Fruit fly (Drosophila melanogaster): ENCODE data around the gene Cph.

Cph gene

dm6 chrX:7271376-7272015 lies 134.0 kb downstream of the Cph start (continued):
- TF ChIP-seq CG18599 (GFP tag; optimal IDR thresholded peaks at IDR 0.05) = peak; percentile 54
- TF ChIP-seq fu2 (GFP tag; optimal IDR thresholded peaks at IDR 0.05) = no peak
- peak; percentile 21 for TF ChIP-seq grau (tag; optimal IDR thresholded peaks at IDR 0.05)
- peak; percentile 20 to 96 for TF ChIP-seq Dfd (GFP tag; optimal IDR thresholded peaks at IDR 0.05)
- peak in 1 of 2 experiments; percentile 12 for TF ChIP-seq bsh (GFP tag; optimal IDR thresholded peaks at IDR 0.05)
- TF ChIP-seq H2.0 (GFP tag; IDR thresholded peaks at IDR 0.05) = no peak
- TF ChIP-seq CG17802 (tag; optimal IDR thresholded peaks at IDR 0.05) = no peak
- no peak for TF ChIP-seq CG8290 (GFP tag; optimal IDR thresholded peaks at IDR 0.05)
- TF ChIP-seq CG8290 (tag; optimal IDR thresholded peaks at IDR 0.05) = no peak
- 0 out of 3 replicates have a peak, but pooled peaks have one; percentile 17 for TF ChIP-seq ci (GFP tag; IDR thresholded peaks at IDR 0.05)
- no peak for TF ChIP-seq CG16813 (GFP tag; IDR thresholded peaks at IDR 0.05; ENCODE audit: partially characterized antibody)
- TF ChIP-seq fru (optimal IDR thresholded peaks at IDR 0.05) = no peak
- no peak for TF ChIP-seq disco-r (GFP tag; optimal IDR thresholded peaks at IDR 0.05)
- TF ChIP-seq vvl (GFP tag; IDR thresholded peaks at IDR 0.05) = 0 out of 2 replicates have a peak, but pooled peaks have one; percentile 33
- peak; percentile 59 for TF ChIP-seq Med (GFP tag)
- peak; percentile 64 for TF ChIP-seq sens (GFP tag)
- TF ChIP-seq NfI (GFP tag; optimal IDR thresholded peaks at IDR 0.05) = peak; percentile 9
- TF ChIP-seq wor (GFP tag; IDR thresholded peaks at IDR 0.05) = no peak
- peak; percentile 11 for TF ChIP-seq CG7271 (tag; optimal IDR thresholded peaks at IDR 0.05)
- TF ChIP-seq CG32532 (GFP tag; IDR thresholded peaks at IDR 0.05) = peak; percentile 38; the same call in 1 of the 2 replicates

- TF ChIP-seq grn (GFP tag; optimal IDR thresholded peaks at IDR 0.05) = no peak
- peak; percentile 74 for TF ChIP-seq CG17829 (tag; optimal IDR thresholded peaks at IDR 0.05)
- TF ChIP-seq Eip74EF (GFP tag; optimal IDR thresholded peaks at IDR 0.05) = peak in 1 of 2 experiments; percentile 15
- peak; percentile 33 for TF ChIP-seq CG15011 (GFP tag; optimal IDR thresholded peaks at IDR 0.05)
- no peak for TF ChIP-seq chinmo (GFP tag; IDR thresholded peaks at IDR 0.05; ENCODE audit: partially characterized antibody)
- peak; percentile 78 for TF ChIP-seq phol (tag; optimal IDR thresholded peaks at IDR 0.05)
- no peak for TF ChIP-seq CG6272 (GFP tag; IDR thresholded peaks at IDR 0.05)
- TF ChIP-seq pzg (GFP tag; optimal IDR thresholded peaks at IDR 0.05) = no peak
- no peak for TF ChIP-seq CG9932 (GFP tag; IDR thresholded peaks at IDR 0.05)
- TF ChIP-seq repo (GFP tag; optimal IDR thresholded peaks at IDR 0.05) = peak; percentile 2
- no peak for TF ChIP-seq CG3163 (GFP tag; optimal IDR thresholded peaks at IDR 0.05)
- peak; percentile 80 for TF ChIP-seq Xrp1 (GFP tag; IDR thresholded peaks at IDR 0.05)
- peak; percentile 66 for TF ChIP-seq CG1233 (GFP tag; optimal IDR thresholded peaks at IDR 0.05)
- TF ChIP-seq ham (GFP tag; IDR thresholded peaks at IDR 0.05) = no peak
- TF ChIP-seq pros (GFP tag; optimal IDR thresholded peaks at IDR 0.05) = no peak
- TF ChIP-seq scrt (GFP tag; optimal IDR thresholded peaks at IDR 0.05) = peak; percentile 35
- TF ChIP-seq CG3838 (GFP tag; optimal IDR thresholded peaks at IDR 0.05) = peak; percentile 16
- TF ChIP-seq NfI (GFP tag; optimal IDR thresholded peaks at IDR 0.05) = no peak
- TF ChIP-seq Fer1 (GFP tag; optimal IDR thresholded peaks at IDR 0.05) = peak; percentile 52
- TF ChIP-seq CG7786 (GFP tag; optimal IDR thresholded peaks at IDR 0.05) = peak; percentile 23
- TF ChIP-seq CG13287 (GFP tag; IDR thresholded peaks at IDR 0.05; ENCODE audit: partially characterized antibody) = no peak
- TF ChIP-seq CG15601 (tag; optimal IDR thresholded peaks at IDR 0.05) = peak; percentile 58
- TF ChIP-seq gce (GFP tag; IDR thresholded peaks at IDR 0.05) = no peak
- peak; percentile 42 for TF ChIP-seq CG9817 (tag; optimal IDR thresholded peaks at IDR 0.05)
- TF ChIP-seq CoRest (tag; optimal IDR thresholded peaks at IDR 0.05) = peak; percentile 71
- no peak for TF ChIP-seq CG16813 (GFP tag; IDR thresholded peaks at IDR 0.05; ENCODE audit: partially characterized antibody)
- TF ChIP-seq crp (GFP tag; optimal IDR thresholded peaks at IDR 0.05) = no peak
- TF ChIP-seq CG3281 (GFP tag; optimal IDR thresholded peaks at IDR 0.05) = peak; percentile 27
- TF ChIP-seq CG13624 (GFP tag; optimal IDR thresholded peaks at IDR 0.05) = peak; percentile 34
- peak; percentile 46 for TF ChIP-seq lmd (GFP tag; IDR thresholded peaks at IDR 0.05)
- TF ChIP-seq dmrt99B (tag; optimal IDR thresholded peaks at IDR 0.05) = peak; percentile 68
- TF ChIP-seq CG4854 (GFP tag; optimal IDR thresholded peaks at IDR 0.05) = no peak
Measured at dm6 chrX:7277038-7277437, 139.5 kb downstream of the Cph start.
